Worm (Caenorhabditis elegans) whole organism, L4 larva: ENCODE results near the gene T23B12.5.
A peak's percentile ranks its signal among the peaks of the same experiment; 100 is the strongest.

Experiments
- D1046.2 ChIP-seq: fragments of 200-800 bp; sonication (Bioruptor generic); IDR thresholded peaks from 2 replicates; pipeline ENCODE4 v1.3.6; 2022; ENCODE audit warnings: missing genetic modification characterization, missing compliant biosample characterization
- F44E2.7 ChIP-seq: fragments of 200-800 bp; sonication (Bioruptor generic); IDR thresholded peaks from 2 replicates; pipeline ENCODE4 v2.1.2; 2022; ENCODE audit warnings: missing genetic modification characterization, missing compliant biosample characterization
- R02D3.7 ChIP-seq: fragments of 150-350 bp; sonication (generic microtip); optimal IDR thresholded peaks from 3 replicates; lab custom pipeline; 2014; ENCODE audit warnings: missing biosample characterization, missing genetic modification characterization
- T20F7.1 ChIP-seq: fragments of 200-800 bp; sonication (Bioruptor generic); optimal IDR thresholded peaks from 2 replicates; lab custom pipeline; 2018; ENCODE audit warnings: mild to moderate bottlenecking, missing genetic modification characterization, missing compliant biosample characterization
- Y105C5A.15 ChIP-seq: fragments of 200-800 bp; sonication (Bioruptor generic); IDR thresholded peaks from 2 replicates; pipeline ENCODE4 v1.3.6; 2022; ENCODE audit warnings: missing genetic modification characterization, missing compliant biosample characterization
- Y48G9A.11 ChIP-seq: fragments of 200-800 bp; sonication (Bioruptor generic); IDR thresholded peaks from 2 replicates; pipeline ENCODE4 v1.3.6; 2022; ENCODE audit warnings: missing genetic modification reagents, missing genetic modification characterization, missing compliant biosample characterization
- Y75B8A.6 ChIP-seq: fragments of 200-800 bp; sonication (Bioruptor generic); IDR thresholded peaks from 2 replicates; pipeline ENCODE4 v1.3.6; 2022; ENCODE audit warnings: missing genetic modification reagents, missing genetic modification characterization, missing compliant biosample characterization
- ama-1 ChIP-seq: fragments of 150-350 bp; optimal IDR thresholded peaks from 2 replicates; lab custom pipeline; 2014; ENCODE audit warnings: inconsistent platforms, mixed read lengths
- arid-1 ChIP-seq: fragments of 200-800 bp; sonication (Bioruptor generic); conservative IDR thresholded peaks from 2 replicates; pipeline ENCODE4 v1.3.6; 2022; ENCODE audit warnings: missing genetic modification reagents, missing genetic modification characterization, missing compliant biosample characterization
- ceh-20 ChIP-seq: fragments of 200-800 bp; sonication (Bioruptor generic); IDR thresholded peaks from 2 replicates; pipeline ENCODE4 v1.3.6; 2022; ENCODE audit warnings: missing genetic modification reagents, missing genetic modification characterization, missing compliant biosample characterization
- ceh-44 ChIP-seq: fragments of 200-800 bp; sonication (Bioruptor generic); IDR thresholded peaks from 2 replicates; pipeline ENCODE4 v1.3.6; 2022; ENCODE audit warnings: missing genetic modification reagents, missing genetic modification characterization, missing compliant biosample characterization
- daf-8 ChIP-seq: fragments of 200-800 bp; sonication (Bioruptor generic); IDR thresholded peaks from 2 replicates; pipeline ENCODE4 v1.3.6; 2022; ENCODE audit warnings: missing genetic modification characterization, missing compliant biosample characterization
- duxl-1 ChIP-seq: sonication (generic microtip); optimal IDR thresholded peaks from 2 replicates; lab custom pipeline; 2016; ENCODE audit warnings: mild to moderate bottlenecking, missing genetic modification characterization, moderate library complexity, missing compliant biosample characterization; ENCODE audit not compliant: poor library complexity
- egl-27 ChIP-seq: sonication (generic microtip); optimal IDR thresholded peaks from 3 replicates; lab custom pipeline; 2017; ENCODE audit warnings: missing biosample characterization, missing genetic modification reagents, missing genetic modification characterization
- fkh-10 ChIP-seq: fragments of 150-350 bp; optimal IDR thresholded peaks from 2 replicates; lab custom pipeline; 2014; ENCODE audit warnings: missing biosample characterization, missing genetic modification reagents, missing genetic modification characterization
- fos-1 ChIP-seq: fragments of 150-350 bp; optimal IDR thresholded peaks from 2 replicates; lab custom pipeline; 2014; ENCODE audit warnings: missing biosample characterization, missing genetic modification characterization
- hif-1 ChIP-seq, 2 experiments: sonication (generic microtip); optimal IDR thresholded peaks; 2 replicates each; lab custom pipeline; 2016 to 2017; ENCODE audit warnings: missing compliant biosample characterization in 2 of 2, missing genetic modification characterization in 2 of 2, missing genetic modification reagents in 2 of 2, missing genotype in 2 of 2, mild to moderate bottlenecking in 1 of 2
- hlh-30 ChIP-seq: sonication (generic microtip); optimal IDR thresholded peaks from 2 replicates; lab custom pipeline; 2017; ENCODE audit warnings: antibody characterized with exemption, mild to moderate bottlenecking, missing genetic modification characterization, missing compliant biosample characterization; ENCODE audit not compliant: insufficient read depth
- lin-1 ChIP-seq: fragments of 200-800 bp; sonication (Bioruptor generic); IDR thresholded peaks from 2 replicates; pipeline ENCODE4 v1.3.6; 2022; ENCODE audit warnings: missing genetic modification reagents, missing genetic modification characterization, missing compliant biosample characterization
- lin-13 ChIP-seq: fragments of 150-350 bp; optimal IDR thresholded peaks from 2 replicates; lab custom pipeline; 2014; ENCODE audit warnings: missing biosample characterization, missing genetic modification reagents, missing genetic modification characterization
- lin-38 ChIP-seq: fragments of 200-800 bp; sonication (Bioruptor generic); IDR thresholded peaks from 2 replicates; pipeline ENCODE4 v1.3.6; 2022; ENCODE audit warnings: missing genetic modification reagents, missing genetic modification characterization, missing compliant biosample characterization
- lsy-2 ChIP-seq, 2 experiments: fragments of 150-350 bp in 1 of 2; sonication (generic microtip) in 1 of 2; optimal IDR thresholded peaks; 2 replicates each; lab custom pipeline; 2014 to 2017; ENCODE audit warnings: missing biosample characterization in 2 of 2, missing genetic modification characterization in 2 of 2
- madf-9 ChIP-seq: fragments of 200-800 bp; sonication (Bioruptor generic); conservative IDR thresholded peaks from 2 replicates; pipeline ENCODE4 v1.3.6; 2022; ENCODE audit warnings: missing genetic modification reagents, missing genetic modification characterization, missing compliant biosample characterization
- mdl-1 ChIP-seq, 2 experiments: fragments of 150-350 bp in 1 of 2; sonication (generic microtip) in 1 of 2; optimal IDR thresholded peaks; 2 replicates each; lab custom pipeline; 2014 to 2017; ENCODE audit warnings: missing biosample characterization in 2 of 2, missing genetic modification characterization in 2 of 2
- mxl-2 ChIP-seq: fragments of 200-800 bp; sonication (Bioruptor generic); conservative IDR thresholded peaks from 2 replicates; pipeline ENCODE4 v1.3.6; 2022; ENCODE audit warnings: missing genetic modification reagents, missing genetic modification characterization, missing compliant biosample characterization
- mxl-3 ChIP-seq: fragments of 200-800 bp; sonication (Bioruptor generic); optimal IDR thresholded peaks from 2 replicates; lab custom pipeline; 2018; ENCODE audit warnings: mild to moderate bottlenecking, missing genetic modification characterization, missing compliant biosample characterization
- nhr-10 ChIP-seq: fragments of 150-350 bp; optimal IDR thresholded peaks from 2 replicates; lab custom pipeline; 2014; ENCODE audit warnings: missing biosample characterization, missing genetic modification characterization
- nhr-11 ChIP-seq: fragments of 150-350 bp; optimal IDR thresholded peaks from 2 replicates; lab custom pipeline; 2014; ENCODE audit warnings: missing biosample characterization, missing genetic modification characterization
- nhr-111 ChIP-seq: fragments of 200-800 bp; sonication (Bioruptor generic); optimal IDR thresholded peaks from 2 replicates; lab custom pipeline; 2018; ENCODE audit warnings: mild to moderate bottlenecking, missing genetic modification characterization, missing compliant biosample characterization
- nhr-28 ChIP-seq: fragments of 150-350 bp; optimal IDR thresholded peaks from 2 replicates; lab custom pipeline; 2014; ENCODE audit warnings: missing biosample characterization, missing genetic modification characterization
- nhr-41 ChIP-seq: fragments of 200-800 bp; sonication (Bioruptor generic); IDR thresholded peaks from 2 replicates; pipeline ENCODE4 v1.3.6; 2022; ENCODE audit warnings: missing genetic modification reagents, missing genetic modification characterization, missing compliant biosample characterization
- nhr-42 ChIP-seq: fragments of 200-800 bp; sonication (Bioruptor generic); IDR thresholded peaks from 2 replicates; pipeline ENCODE4 v1.3.6; 2022; ENCODE audit warnings: missing genetic modification characterization, missing compliant biosample characterization
- nhr-6 ChIP-seq: fragments of 150-350 bp; optimal IDR thresholded peaks from 2 replicates; lab custom pipeline; 2014; ENCODE audit warnings: missing biosample characterization, missing genetic modification characterization
- nhr-77 ChIP-seq: fragments of 150-350 bp; optimal IDR thresholded peaks from 2 replicates; lab custom pipeline; 2014; ENCODE audit warnings: missing biosample characterization, missing genetic modification characterization
- pha-4 ChIP-seq, 2 experiments: fragments of 150-350 bp in 1 of 2; fragments of 200-800 bp in 1 of 2; sonication (Bioruptor generic) in 1 of 2; IDR thresholded peaks in 1 of 2; optimal IDR thresholded peaks in 1 of 2; 2 replicates each; pipeline versions ENCODE4 v1.3.6 to Lab custom; 2014 to 2022; ENCODE audit warnings: missing genetic modification characterization in 2 of 2, missing genetic modification reagents in 2 of 2, missing biosample characterization in 1 of 2, missing compliant biosample characterization in 1 of 2
- pqm-1 ChIP-seq: sonication (generic microtip); optimal IDR thresholded peaks from 2 replicates; lab custom pipeline; 2017; ENCODE audit warnings: missing biosample characterization, missing genetic modification characterization
- rbr-2 ChIP-seq: sonication (generic microtip); optimal IDR thresholded peaks from 2 replicates; lab custom pipeline; 2016; ENCODE audit warnings: missing genotype, missing genetic modification characterization, missing compliant biosample characterization
- tag-97 ChIP-seq: fragments of 200-800 bp; sonication (Bioruptor generic); IDR thresholded peaks from 2 replicates; pipeline ENCODE4 v1.3.6; 2022; ENCODE audit warnings: missing genetic modification characterization, missing compliant biosample characterization
- unc-130 ChIP-seq: sonication (generic microtip); optimal IDR thresholded peaks from 2 replicates; lab custom pipeline; 2016; ENCODE audit warnings: missing genetic modification reagents, missing genetic modification characterization, missing compliant biosample characterization
- unc-62 ChIP-seq, 3 experiments: fragments of 150-350 bp in 1 of 3; sonication (generic microtip); optimal IDR thresholded peaks in 2 of 3; peaks in 1 of 3; 1 replicate in 1 of 3; 2 replicates in 2 of 3; lab custom pipeline; 2014 to 2017; ENCODE audit warnings: missing biosample characterization in 3 of 3, missing genetic modification characterization in 3 of 3, missing genetic modification reagents in 3 of 3, missing genotype in 1 of 3
- zag-1 ChIP-seq: fragments of 150-350 bp; optimal IDR thresholded peaks from 2 replicates; lab custom pipeline; 2014; ENCODE audit warnings: missing biosample characterization, missing genetic modification characterization
- zip-2 ChIP-seq: fragments of 150-350 bp; optimal IDR thresholded peaks from 2 replicates; lab custom pipeline; 2014; ENCODE audit warnings: missing biosample characterization, missing genetic modification characterization
- ztf-11 ChIP-seq: fragments of 150-350 bp; optimal IDR thresholded peaks from 2 replicates; lab custom pipeline; 2014; ENCODE audit warnings: missing biosample characterization, missing genetic modification characterization
- ztf-7 ChIP-seq: fragments of 150-350 bp; optimal IDR thresholded peaks from 2 replicates; lab custom pipeline; 2014; ENCODE audit warnings: missing biosample characterization, missing genetic modification characterization

The T23B12.5 gene

DNA sequence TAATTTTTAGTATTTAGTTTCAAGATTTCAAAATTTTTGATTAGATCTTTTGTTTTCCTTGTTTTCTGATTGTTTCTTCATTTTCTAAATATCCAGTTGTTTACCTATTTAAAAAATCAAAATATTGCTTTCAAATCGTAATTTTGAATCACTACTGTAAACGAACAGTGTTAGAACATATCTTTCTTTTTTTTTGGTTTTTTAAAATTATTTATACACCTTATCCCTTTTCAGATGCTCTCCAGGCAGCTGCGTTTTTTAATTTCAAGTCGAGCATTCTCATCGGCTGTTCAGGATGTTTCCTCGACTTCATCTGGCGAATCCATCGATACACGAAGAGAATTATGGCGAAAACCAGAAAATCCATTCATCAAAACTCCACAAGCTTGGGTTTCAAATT is 19.2 kb upstream of the T23B12.5 start, which contains the start of gene mrpl-4:
Gene mrpl-4 (plus strand): TSS at position 235 of the 400 bp plus-strand sequence.
- TF ChIP-seq fos-1 (tag; lab: Kevin White, UChicago) (no peak), D1046.2 (no peak), lin-38 (GFP tag; lab: Robert Waterston, UW) (0 out of 2 replicates have a peak, but pooled peaks have one; percentile 22), pqm-1 (tag; lab: Kevin White, UChicago) (no peak), unc-62 (GFP tag; optimal IDR thresholded peaks at IDR 0.05 in 1 of 2; lab: Kevin White, UChicago) (peak in 1 of 2 experiments; percentile 91), unc-62 (tag; optimal IDR thresholded peaks at IDR 0.05; lab: Kevin White, UChicago) (no peak), ama-1 (lab: Kevin White, UChicago) (no peak), nhr-42 (GFP tag; lab: Robert Waterston, UW) (no peak), ceh-44 (no peak), mxl-3 (GFP tag; lab: Kevin White, UChicago) (no peak), fkh-10 (GFP tag; lab: Kevin White, UChicago) (no peak)
- TF ChIP-seq, all 104 proteins: peak for 2

DNA sequence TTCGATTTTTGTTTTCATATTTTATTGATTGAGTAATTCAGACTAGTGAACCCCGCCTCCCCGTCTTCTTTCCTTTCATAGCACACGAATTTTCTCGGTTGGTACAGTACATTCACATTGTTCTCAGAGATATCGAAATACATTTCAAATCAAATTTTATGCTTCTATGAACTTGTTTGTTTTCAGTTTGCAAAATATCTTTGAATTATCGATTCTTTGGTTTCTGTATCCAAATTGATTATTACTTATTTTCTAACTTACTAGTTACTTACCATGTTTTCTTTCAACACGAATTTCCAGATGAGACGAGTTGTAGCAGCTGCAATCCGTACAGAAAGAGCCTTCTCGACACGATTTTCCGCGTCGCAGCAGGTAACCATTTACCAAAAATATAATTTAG is 17.6 kb upstream of the T23B12.5 start, which contains the start of gene mrps-2:
Gene mrps-2 (plus strand): TSS at position 301 of the 400 bp plus-strand sequence.
- TF ChIP-seq pqm-1 (tag; lab: Kevin White, UChicago), result no peak
- TF ChIP-seq arid-1 (GFP tag; lab: Robert Waterston, UW), result no peak
- TF ChIP-seq lin-38 (GFP tag; lab: Robert Waterston, UW), result peak; percentile 34; the same call in 1 of the 2 replicates
- no peak for TF ChIP-seq zip-2 (tag; lab: Kevin White, UChicago)
- peak; percentile 31 for TF ChIP-seq ama-1 (lab: Kevin White, UChicago)

DNA sequence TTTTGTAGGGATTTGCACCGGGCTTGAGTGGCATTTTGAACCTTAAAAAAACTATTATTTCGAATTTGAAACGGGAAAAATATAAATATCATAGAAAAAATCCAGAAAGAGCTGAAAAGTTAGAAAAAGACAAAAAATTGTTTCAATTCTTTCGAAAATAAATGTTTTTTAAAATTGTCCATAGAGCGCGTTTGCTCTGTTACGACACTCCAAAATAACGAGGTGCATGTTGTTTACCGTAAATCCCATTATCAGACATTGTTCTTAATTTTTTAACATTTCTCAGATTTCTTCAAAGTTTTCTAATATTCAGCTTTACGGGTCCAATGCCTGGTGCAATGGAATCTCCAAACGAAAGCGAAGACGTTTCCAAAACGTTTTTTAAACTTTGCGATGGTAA is 14.2 kb upstream of the T23B12.5 start, which contains the start of the genes dnj-22 and natc-1:
Gene dnj-22 (minus strand): TSS at position 47 of the 400 bp plus-strand sequence.
Gene natc-1 (plus strand): TSS at position 286 of the 400 bp plus-strand sequence.
- peak; percentile 49 for TF ChIP-seq lin-13 (GFP tag; lab: Kevin White, UChicago)
- no peak for TF ChIP-seq tag-97 (GFP tag; lab: Robert Waterston, UW)
- no peak for TF ChIP-seq nhr-111
- peak; percentile 98 for TF ChIP-seq Y48G9A.11 (GFP tag; lab: Robert Waterston, UW)
- no peak for TF ChIP-seq egl-27 (tag; lab: Kevin White, UChicago)
- TF ChIP-seq daf-8 (GFP tag; lab: Robert Waterston, UW), result no peak
- no peak for TF ChIP-seq lin-1
- TF ChIP-seq zag-1 (tag; lab: Kevin White, UChicago), result no peak
- no peak for TF ChIP-seq Y75B8A.6
- TF ChIP-seq lin-38 (GFP tag; lab: Robert Waterston, UW), result peak; percentile 97
- peak; percentile 81 for TF ChIP-seq nhr-77 (tag; lab: Kevin White, UChicago)
- TF ChIP-seq ztf-7 (tag; lab: Kevin White, UChicago), result no peak
- TF ChIP-seq zip-2 (tag; lab: Kevin White, UChicago), result no peak
- TF ChIP-seq Y105C5A.15 (GFP tag; lab: Robert Waterston, UW), result no peak
- peak; percentile 57 for TF ChIP-seq hlh-30 (tag; lab: Kevin White, UChicago)
- TF ChIP-seq rbr-2 (tag; lab: Kevin White, UChicago), result peak; percentile 54
- TF ChIP-seq unc-130, result peak; percentile 4
- no peak for TF ChIP-seq ceh-20
- TF ChIP-seq madf-9 (GFP tag; lab: Robert Waterston, UW), result no peak
- TF ChIP-seq pha-4 (GFP tag; IDR thresholded peaks at IDR 0.05; lab: Robert Waterston, UW), result no peak
- peak; percentile 24 for TF ChIP-seq pha-4 (tag; optimal IDR thresholded peaks at IDR 0.05; lab: Kevin White, UChicago)
- TF ChIP-seq nhr-10 (tag; lab: Kevin White, UChicago), result no peak
- peak; percentile 31 for TF ChIP-seq duxl-1
- peak; percentile 63 for TF ChIP-seq ama-1 (lab: Kevin White, UChicago)
- TF ChIP-seq T20F7.1 (GFP tag; lab: Kevin White, UChicago), result peak; percentile 98
- TF ChIP-seq nhr-28, result peak; percentile 49
- peak; percentile 73 for TF ChIP-seq R02D3.7 (tag; lab: Kevin White, UChicago)
- TF ChIP-seq nhr-41, result no peak
- peak in 1 of 2 experiments; percentile 19 for TF ChIP-seq hif-1 (tag; optimal IDR thresholded peaks at IDR 0.05; lab: Kevin White, UChicago)
- no peak for TF ChIP-seq mxl-2 (GFP tag; lab: Robert Waterston, UW)
- TF ChIP-seq lsy-2 (tag; optimal IDR thresholded peaks at IDR 0.05; lab: Kevin White, UChicago), result peak in 1 of 2 experiments; percentile 91
- no peak for TF ChIP-seq F44E2.7 (GFP tag; lab: Robert Waterston, UW)
- TF ChIP-seq nhr-6 (tag; lab: Kevin White, UChicago), result peak; percentile 59
- no peak for TF ChIP-seq pqm-1 (tag; lab: Kevin White, UChicago)
- TF ChIP-seq nhr-11, result peak; percentile 65
- TF ChIP-seq fkh-10 (GFP tag; lab: Kevin White, UChicago), result peak; percentile 76
- TF ChIP-seq mxl-3 (GFP tag; lab: Kevin White, UChicago), result no peak
- no peak for TF ChIP-seq ztf-11 (tag; lab: Kevin White, UChicago)
- peak in 1 of 2 experiments; percentile 42 for TF ChIP-seq mdl-1 (tag; optimal IDR thresholded peaks at IDR 0.05; lab: Kevin White, UChicago)
